Worm (Caenorhabditis elegans) whole organism, young adult: ENCODE measurements around the gene mrps-18A.

Experiments
- F33H1.4 ChIP-seq: fragments of 200-800 bp; sonication (Bioruptor generic); IDR thresholded peaks from 2 replicates; pipeline ENCODE4 v1.3.6; 2022; ENCODE audit warnings: missing genetic modification reagents, missing genetic modification characterization, missing compliant biosample characterization
- F37B4.10 ChIP-seq: fragments of 200-800 bp; sonication (Bioruptor generic); IDR thresholded peaks from 2 replicates; pipeline ENCODE4 v1.3.6; 2022; ENCODE audit warnings: missing genetic modification characterization, missing compliant biosample characterization
- F55B11.4 ChIP-seq: sonication (generic microtip); optimal IDR thresholded peaks from 2 replicates; lab custom pipeline; 2016; ENCODE audit warnings: missing compliant biosample characterization, missing genetic modification characterization, borderline replicate concordance; ENCODE audit not compliant: insufficient read depth
- K12H6.12 ChIP-seq: fragments of 200-800 bp; sonication (Bioruptor generic); optimal IDR thresholded peaks from 2 replicates; lab custom pipeline; 2018; ENCODE audit warnings: mild to moderate bottlenecking, missing genetic modification characterization, missing compliant biosample characterization
- T26A5.8 ChIP-seq: sonication (generic microtip); optimal IDR thresholded peaks from 2 replicates; lab custom pipeline; 2016; ENCODE audit warnings: missing genetic modification characterization, missing compliant biosample characterization
- Y53F4B.3 ChIP-seq: fragments of 200-800 bp; sonication (Bioruptor generic); IDR thresholded peaks from 2 replicates; pipeline ENCODE4 v1.3.6; 2022; ENCODE audit warnings: missing genetic modification reagents, missing genetic modification characterization, missing compliant biosample characterization
- ZK185.1 ChIP-seq: sonication (generic microtip); optimal IDR thresholded peaks from 2 replicates; lab custom pipeline; 2016; ENCODE audit warnings: mild to moderate bottlenecking, missing genetic modification characterization, missing compliant biosample characterization; ENCODE audit not compliant: poor library complexity, severe bottlenecking
- ama-1 ChIP-seq, 3 experiments: fragments of 150-350 bp in 1 of 3; sonication (generic microtip) in 2 of 3; optimal IDR thresholded peaks; 2 replicates each; lab custom pipeline; 2014 to 2018; ENCODE audit warnings: missing biosample characterization in 2 of 3, missing genetic modification characterization in 2 of 3, missing genetic modification reagents in 2 of 3
- aptf-2 ChIP-seq: fragments of 200-800 bp; sonication (Bioruptor generic); conservative IDR thresholded peaks from 2 replicates; pipeline ENCODE4 v1.3.6; 2022; ENCODE audit warnings: missing genetic modification reagents, missing genetic modification characterization, missing compliant biosample characterization
- attf-5 ChIP-seq: fragments of 200-800 bp; sonication (Bioruptor generic); optimal IDR thresholded peaks from 2 replicates; lab custom pipeline; 2018; ENCODE audit warnings: mild to moderate bottlenecking, missing genetic modification characterization, missing compliant biosample characterization
- cebp-2 ChIP-seq: fragments of 200-800 bp; sonication (Bioruptor generic); IDR thresholded peaks from 2 replicates; pipeline ENCODE4 v1.3.6; 2022; ENCODE audit warnings: missing genetic modification characterization, missing compliant biosample characterization
- ceh-100 ChIP-seq: fragments of 200-800 bp; sonication (Bioruptor generic); IDR thresholded peaks from 2 replicates; pipeline ENCODE4 v1.3.6; 2022; ENCODE audit warnings: missing genetic modification reagents, missing genetic modification characterization, missing compliant biosample characterization
- ceh-27 ChIP-seq: fragments of 200-800 bp; sonication (Bioruptor generic); optimal IDR thresholded peaks from 2 replicates; lab custom pipeline; 2018; ENCODE audit warnings: mild to moderate bottlenecking, missing genetic modification characterization, moderate library complexity, missing compliant biosample characterization
- ceh-58 ChIP-seq: fragments of 200-800 bp; sonication (Bioruptor generic); IDR thresholded peaks from 2 replicates; pipeline ENCODE4 v1.3.6; 2022; ENCODE audit warnings: missing genetic modification characterization, missing compliant biosample characterization
- ceh-91 ChIP-seq: fragments of 200-800 bp; sonication (Bioruptor generic); IDR thresholded peaks from 2 replicates; pipeline ENCODE4 v1.3.6; 2022; ENCODE audit warnings: missing genetic modification reagents, missing genetic modification characterization, missing compliant biosample characterization
- efl-1 ChIP-seq: fragments of 150-350 bp; optimal IDR thresholded peaks from 2 replicates; lab custom pipeline; 2014; ENCODE audit warnings: missing biosample characterization, missing genetic modification reagents, missing genetic modification characterization
- egl-18 ChIP-seq: fragments of 200-800 bp; sonication (Bioruptor generic); IDR thresholded peaks from 2 replicates; pipeline ENCODE4 v1.3.6; 2022; ENCODE audit warnings: missing genetic modification reagents, missing genetic modification characterization, missing compliant biosample characterization
- ekl-4 ChIP-seq: fragments of 200-800 bp; sonication (Bioruptor generic); IDR thresholded peaks from 2 replicates; pipeline ENCODE4 v1.3.6; 2022; ENCODE audit warnings: missing genetic modification reagents, missing genetic modification characterization, missing compliant biosample characterization
- ets-4 ChIP-seq: fragments of 200-800 bp; sonication (Bioruptor generic); optimal IDR thresholded peaks from 2 replicates; lab custom pipeline; 2018; ENCODE audit warnings: mild to moderate bottlenecking, missing genetic modification characterization, missing compliant biosample characterization
- gei-17 ChIP-seq: fragments of 200-800 bp; sonication (Bioruptor generic); optimal IDR thresholded peaks from 2 replicates; lab custom pipeline; 2018; ENCODE audit warnings: mild to moderate bottlenecking, missing genetic modification characterization, missing compliant biosample characterization
- lag-1 ChIP-seq: fragments of 200-800 bp; sonication (Bioruptor generic); IDR thresholded peaks from 2 replicates; pipeline ENCODE4 v1.3.6; 2022; ENCODE audit warnings: missing genetic modification reagents, missing genetic modification characterization, missing compliant biosample characterization
- let-607 ChIP-seq, 2 experiments: fragments of 200-800 bp in 1 of 2; sonication (Bioruptor generic) in 1 of 2; sonication (generic microtip) in 1 of 2; optimal IDR thresholded peaks; 2 replicates each; lab custom pipeline; 2016 to 2018; ENCODE audit warnings: mild to moderate bottlenecking in 2 of 2, missing compliant biosample characterization in 2 of 2, missing genetic modification characterization in 2 of 2, moderate library complexity in 2 of 2, missing genotype in 1 of 2
- lin-40 ChIP-seq: sonication (generic microtip); optimal IDR thresholded peaks from 2 replicates; lab custom pipeline; 2016; ENCODE audit warnings: missing genetic modification characterization, mild to moderate bottlenecking, missing compliant biosample characterization, missing genotype, missing genetic modification reagents
- lsl-1 ChIP-seq: fragments of 200-800 bp; sonication (Bioruptor generic); optimal IDR thresholded peaks from 2 replicates; lab custom pipeline; 2018; ENCODE audit warnings: mild to moderate bottlenecking, missing genetic modification characterization, moderate library complexity, missing compliant biosample characterization
- madf-10 ChIP-seq: sonication (generic microtip); optimal IDR thresholded peaks from 2 replicates; lab custom pipeline; 2016; ENCODE audit warnings: mild to moderate bottlenecking, missing genetic modification characterization, missing compliant biosample characterization
- madf-3 ChIP-seq: fragments of 200-800 bp; sonication (Bioruptor generic); IDR thresholded peaks from 2 replicates; pipeline ENCODE4 v1.3.6; 2022; ENCODE audit warnings: missing genetic modification reagents, missing genetic modification characterization, missing compliant biosample characterization
- madf-6 ChIP-seq: fragments of 200-800 bp; sonication (Bioruptor generic); IDR thresholded peaks from 2 replicates; pipeline ENCODE4 v1.3.6; 2022; ENCODE audit warnings: missing genetic modification reagents, missing genetic modification characterization, missing compliant biosample characterization
- madf-8 ChIP-seq: fragments of 200-800 bp; sonication (Bioruptor generic); conservative IDR thresholded peaks from 2 replicates; pipeline ENCODE4 v1.3.6; 2022; ENCODE audit warnings: missing genetic modification reagents, missing genetic modification characterization, missing compliant biosample characterization
- mcd-1 ChIP-seq: fragments of 200-800 bp; sonication (Bioruptor generic); IDR thresholded peaks from 2 replicates; pipeline ENCODE4 v1.3.6; 2022; ENCODE audit warnings: missing genetic modification reagents, missing genetic modification characterization, missing compliant biosample characterization
- mes-4 ChIP-seq: sonication (generic microtip); optimal IDR thresholded peaks from 2 replicates; lab custom pipeline; 2016; ENCODE audit warnings: missing genotype, missing genetic modification characterization, missing compliant biosample characterization
- mxl-1 ChIP-seq: sonication (generic microtip); optimal IDR thresholded peaks from 2 replicates; lab custom pipeline; 2016; ENCODE audit warnings: missing genetic modification characterization, missing compliant biosample characterization
- nfyb-1 ChIP-seq: fragments of 200-800 bp; sonication (Bioruptor generic); IDR thresholded peaks from 2 replicates; pipeline ENCODE4 v1.3.6; 2022; ENCODE audit warnings: missing genetic modification reagents, missing genetic modification characterization, missing compliant biosample characterization
- nhr-120 ChIP-seq: fragments of 200-800 bp; sonication (Bioruptor generic); IDR thresholded peaks from 2 replicates; pipeline ENCODE4 v1.3.6; 2022; ENCODE audit warnings: missing genetic modification characterization, missing compliant biosample characterization
- nhr-80 ChIP-seq: sonication (generic microtip); optimal IDR thresholded peaks from 2 replicates; lab custom pipeline; 2016; ENCODE audit warnings: missing genetic modification characterization, missing compliant biosample characterization
- nhr-90 ChIP-seq: sonication (generic microtip); optimal IDR thresholded peaks from 2 replicates; lab custom pipeline; 2016; ENCODE audit warnings: missing genotype, mild to moderate bottlenecking, missing genetic modification characterization, missing compliant biosample characterization
- repo-1 ChIP-seq: sonication (generic microtip); optimal IDR thresholded peaks from 2 replicates; lab custom pipeline; 2017; ENCODE audit warnings: mild to moderate bottlenecking, missing genetic modification characterization, missing compliant biosample characterization
- sea-2 ChIP-seq: fragments of 200-800 bp; sonication (Bioruptor generic); IDR thresholded peaks from 2 replicates; pipeline ENCODE4 v1.3.6; 2022; ENCODE audit warnings: missing genetic modification characterization, missing compliant biosample characterization
- snpc-1.3 ChIP-seq: sonication (generic microtip); optimal IDR thresholded peaks from 2 replicates; lab custom pipeline; 2017; ENCODE audit warnings: missing genetic modification characterization, mild to moderate bottlenecking, missing compliant biosample characterization, antibody characterized with exemption, moderate library complexity, missing genotype, missing genetic modification reagents; ENCODE audit not compliant: insufficient read depth
- somi-1 ChIP-seq: fragments of 200-800 bp; sonication (Bioruptor generic); optimal IDR thresholded peaks from 2 replicates; lab custom pipeline; 2018; ENCODE audit warnings: mild to moderate bottlenecking, missing genetic modification characterization, missing compliant biosample characterization
- tlf-1 ChIP-seq: fragments of 200-800 bp; sonication (Bioruptor generic); optimal IDR thresholded peaks from 2 replicates; lab custom pipeline; 2018; ENCODE audit warnings: mild to moderate bottlenecking, missing genetic modification characterization, missing compliant biosample characterization
- xnd-1 ChIP-seq: sonication (generic microtip); optimal IDR thresholded peaks from 2 replicates; lab custom pipeline; 2016; ENCODE audit warnings: missing genotype, missing genetic modification reagents, missing genetic modification characterization, missing compliant biosample characterization
- zfh-2 ChIP-seq: fragments of 200-800 bp; sonication (Bioruptor generic); conservative IDR thresholded peaks from 2 replicates; pipeline ENCODE4 v1.3.6; 2022; ENCODE audit warnings: missing genetic modification reagents, missing genetic modification characterization, missing compliant biosample characterization
- ztf-18 ChIP-seq: sonication (generic microtip); optimal IDR thresholded peaks from 2 replicates; lab custom pipeline; 2016; ENCODE audit warnings: missing genotype, mild to moderate bottlenecking, missing genetic modification characterization, missing compliant biosample characterization
- ztf-26 ChIP-seq: sonication (generic microtip); optimal IDR thresholded peaks from 2 replicates; lab custom pipeline; 2017; ENCODE audit warnings: missing genetic modification characterization, missing compliant biosample characterization

Gene mrps-18A

ce11 chrIII:8368619-8369018 lies 36.9 kb upstream of the mrps-18A start, which contains the start of gene R05D3.9:
TSS of gene R05D3.9 (minus strand) at chrIII:8368719.
- TF ChIP-seq mcd-1 (GFP tag; lab: Robert Waterston, UW) (no peak), attf-5 (GFP tag; lab: Kevin White, UChicago) (no peak), Y53F4B.3 (GFP tag; lab: Robert Waterston, UW) (no peak), repo-1 (no peak), K12H6.12 (tag; lab: Kevin White, UChicago) (no peak)

- no peak for TF ChIP-seq aptf-2 (GFP tag; lab: Robert Waterston, UW)
- no peak for TF ChIP-seq madf-8 (GFP tag; lab: Robert Waterston, UW)
- TF ChIP-seq ZK185.1, result no peak
- peak; percentile 74 for TF ChIP-seq lsl-1 (GFP tag; lab: Kevin White, UChicago)
- TF ChIP-seq efl-1 (GFP tag; lab: Kevin White, UChicago), result peak; percentile 1
- TF ChIP-seq somi-1 (GFP tag; lab: Kevin White, UChicago), result no peak
- no peak for TF ChIP-seq mes-4 (tag; lab: Kevin White, UChicago)
- no peak for TF ChIP-seq sea-2 (GFP tag; lab: Robert Waterston, UW)
- no peak for TF ChIP-seq ztf-26 (tag; lab: Kevin White, UChicago)
- TF ChIP-seq nhr-120 (GFP tag; lab: Robert Waterston, UW), result no peak
- no peak for TF ChIP-seq cebp-2
- peak; percentile 44 for TF ChIP-seq madf-6
- TF ChIP-seq ekl-4 (GFP tag; lab: Robert Waterston, UW), result no peak
- TF ChIP-seq F33H1.4 (GFP tag; lab: Robert Waterston, UW), result peak; percentile 55; the same call in 1 of the 2 replicates
- peak; percentile 84 for TF ChIP-seq ceh-91 (GFP tag; lab: Robert Waterston, UW)
- no peak for TF ChIP-seq nhr-90 (tag; lab: Kevin White, UChicago)
Observed at ce11 chrIII:8363253-8364061, 31.7 kb upstream of the mrps-18A start, which contains the start of gene R05D3.3. TSS of gene R05D3.3 (plus strand) at chrIII:8364011.

- TF ChIP-seq gei-17 (GFP tag; lab: Kevin White, UChicago) (no peak), ztf-26 (tag; lab: Kevin White, UChicago) (no peak), F37B4.10 (GFP tag; lab: Robert Waterston, UW) (0 out of 2 replicates have a peak, but pooled peaks have one; percentile 61), madf-10 (tag; lab: Kevin White, UChicago) (no peak), nfyb-1 (GFP tag; lab: Robert Waterston, UW) (peak; percentile 67; the same call in 1 of the 2 replicates), egl-18 (no peak), ceh-58 (GFP tag; lab: Robert Waterston, UW) (no peak), ceh-100 (GFP tag; lab: Robert Waterston, UW) (no peak), ets-4 (GFP tag; lab: Kevin White, UChicago) (no peak), T26A5.8 (tag; lab: Kevin White, UChicago) (no peak), ama-1 (optimal IDR thresholded peaks at IDR 0.05; lab: Kevin White, UChicago) (no peak), ama-1 (GFP tag; optimal IDR thresholded peaks at IDR 0.05; lab: Kevin White, UChicago) (peak in 1 of 2 experiments; percentile 14), nhr-80 (peak; percentile 31), madf-3 (GFP tag; lab: Robert Waterston, UW) (0 out of 2 replicates have a peak, but pooled peaks have one; percentile 16), ceh-27 (GFP tag; lab: Kevin White, UChicago) (peak; percentile 77), ztf-18 (tag; lab: Kevin White, UChicago) (no peak), xnd-1 (tag; lab: Kevin White, UChicago) (peak; percentile 56), lag-1 (no peak), mxl-1 (tag; lab: Kevin White, UChicago) (no peak), nhr-90 (tag; lab: Kevin White, UChicago) (no peak), F55B11.4 (tag; lab: Kevin White, UChicago) (no peak), snpc-1.3 (tag; lab: Kevin White, UChicago) (peak; percentile 58), ekl-4 (GFP tag; lab: Robert Waterston, UW) (peak; percentile 49; the same call in 1 of the 2 replicates), let-607 (tag; optimal IDR thresholded peaks at IDR 0.05; lab: Kevin White, UChicago) (no peak), zfh-2 (no peak), tlf-1 (GFP tag; lab: Kevin White, UChicago) (peak; percentile 12), lin-40 (tag; lab: Kevin White, UChicago) (peak; percentile 47)
Observed at ce11 chrIII:8358213-8358672, 26.5 kb upstream of the mrps-18A start, which contains the start of the genes R05D3.8 and rfp-1. TSS of gene R05D3.8 (minus strand) at chrIII:8358327. TSS of gene rfp-1 (plus strand) at chrIII:8358622.
